Fruit fly (Drosophila melanogaster) whole organism, embryonic: Measurements from ENCODE around the gene Fdx1.

ENCODE experiments used
- Bdp1 ChIP-seq: fragments of 200-800 bp; sonication (Bioruptor generic); optimal IDR thresholded peaks from 3 replicates; lab custom pipeline; 2016; ENCODE audit warnings: missing biosample characterization, missing genetic modification characterization
- C15 ChIP-seq: fragments of 200-800 bp; sonication (Bioruptor generic); IDR thresholded peaks from 3 replicates; pipeline ENCODE4 v1.3.6; 2022; ENCODE audit warnings: missing biosample characterization, missing genetic modification characterization
- CG10209 ChIP-seq: fragments of 200-800 bp; sonication (Bioruptor generic); optimal IDR thresholded peaks from 3 replicates; lab custom pipeline; 2017; ENCODE audit warnings: missing biosample characterization, mild to moderate bottlenecking, missing genetic modification characterization, missing genetic modification reagents
- CG11560 ChIP-seq: fragments of 200-800 bp; sonication (Bioruptor generic); IDR thresholded peaks from 3 replicates; pipeline ENCODE4 v1.3.6; 2022; ENCODE audit warnings: missing biosample characterization, missing genetic modification characterization
- CG12236 ChIP-seq: fragments of 200-800 bp; sonication (Bioruptor generic); optimal IDR thresholded peaks from 2 replicates; lab custom pipeline; 2016; ENCODE audit warnings: missing biosample characterization, missing genetic modification characterization
- CG1233 ChIP-seq: fragments of 200-800 bp; sonication (Bioruptor generic); optimal IDR thresholded peaks from 4 replicates; lab custom pipeline; 2018; ENCODE audit warnings: missing biosample characterization, mild to moderate bottlenecking, missing genetic modification characterization
- CG13296 ChIP-seq: fragments of 200-800 bp; sonication (Bioruptor generic); optimal IDR thresholded peaks from 3 replicates; lab custom pipeline; 2018; ENCODE audit warnings: missing biosample characterization, mild to moderate bottlenecking, missing genetic modification characterization
- CG14014 ChIP-seq: fragments of 200-800 bp; sonication (Bioruptor generic); IDR thresholded peaks from 2 replicates; pipeline ENCODE4 v1.3.6; 2022; ENCODE audit warnings: missing biosample characterization, missing genetic modification characterization
- CG14441 ChIP-seq: fragments of 200-800 bp; sonication (Bioruptor generic); IDR thresholded peaks from 2 replicates; pipeline ENCODE4 v1.3.6; 2022; ENCODE audit warnings: missing biosample characterization, missing genetic modification characterization
- CG14710 ChIP-seq: fragments of 200-800 bp; sonication (Bioruptor generic); optimal IDR thresholded peaks from 3 replicates; lab custom pipeline; 2019; ENCODE audit warnings: missing biosample characterization, mild to moderate bottlenecking, missing genetic modification characterization, moderate library complexity
- CG15011 ChIP-seq: fragments of 200-800 bp; sonication (Bioruptor generic); optimal IDR thresholded peaks from 3 replicates; lab custom pipeline; 2018; ENCODE audit warnings: missing biosample characterization, mild to moderate bottlenecking, missing genetic modification characterization
- CG15479 ChIP-seq: fragments of 200-800 bp; sonication (Bioruptor generic); optimal IDR thresholded peaks from 3 replicates; lab custom pipeline; 2019; ENCODE audit warnings: missing biosample characterization, mild to moderate bottlenecking, missing genetic modification characterization, moderate library complexity
- CG18764 ChIP-seq: fragments of 200-800 bp; sonication (Bioruptor generic); optimal IDR thresholded peaks from 3 replicates; lab custom pipeline; 2016; ENCODE audit warnings: missing biosample characterization, missing genetic modification characterization
- CG32772 ChIP-seq: fragments of 200-800 bp; sonication (Bioruptor generic); IDR thresholded peaks from 2 replicates; pipeline ENCODE4 v1.3.6; 2022; ENCODE audit warnings: missing biosample characterization, missing genetic modification characterization
- CG4820 ChIP-seq: fragments of 200-800 bp; sonication (Bioruptor generic); optimal IDR thresholded peaks from 3 replicates; lab custom pipeline; 2016; ENCODE audit warnings: missing biosample characterization, missing genetic modification characterization
- CG6175 ChIP-seq: fragments of 200-800 bp; sonication (Bioruptor generic); IDR thresholded peaks from 3 replicates; pipeline ENCODE4 v1.3.6; 2022; ENCODE audit warnings: missing biosample characterization, missing genetic modification characterization
- CG7271 ChIP-seq: fragments of 200-800 bp; sonication (Bioruptor generic); optimal IDR thresholded peaks from 2 replicates; lab custom pipeline; 2018; ENCODE audit warnings: missing biosample characterization, mild to moderate bottlenecking, missing genetic modification characterization, moderate library complexity
- CG8290 ChIP-seq, 3 experiments: fragments of 200-800 bp; sonication (Bioruptor generic); optimal IDR thresholded peaks; 2 replicates each; lab custom pipeline; 2016 to 2019; ENCODE audit warnings: missing biosample characterization in 3 of 3, missing genetic modification characterization in 3 of 3, mild to moderate bottlenecking in 2 of 3, moderate library complexity in 1 of 3
- CHES-1-like ChIP-seq: fragments of 200-800 bp; sonication (Bioruptor generic); optimal IDR thresholded peaks from 2 replicates; lab custom pipeline; 2016; ENCODE audit warnings: missing biosample characterization, missing genetic modification characterization
- CkIIα-i1 ChIP-seq: fragments of 200-800 bp; sonication (Bioruptor generic); IDR thresholded peaks from 2 replicates; pipeline ENCODE4 v1.3.6; 2022; ENCODE audit warnings: missing biosample characterization, missing genetic modification characterization
- D19B ChIP-seq: fragments of 200-800 bp; sonication (Bioruptor generic); optimal IDR thresholded peaks from 2 replicates; lab custom pipeline; 2017; ENCODE audit warnings: missing biosample characterization, mild to moderate bottlenecking, missing genetic modification characterization
- Eip74EF ChIP-seq, 2 experiments: fragments of 200-800 bp in 1 of 2; fragments of >200 bp in 1 of 2; sonication (Bioruptor generic) in 1 of 2; optimal IDR thresholded peaks; 2 replicates each; lab custom pipeline; 2017 to 2019; ENCODE audit warnings: missing biosample characterization in 2 of 2, missing genetic modification characterization in 2 of 2, mild to moderate bottlenecking in 1 of 2, moderate library complexity in 1 of 2
- HmgD ChIP-seq: fragments of 200-800 bp; sonication (Bioruptor generic); optimal IDR thresholded peaks from 3 replicates; lab custom pipeline; 2016; ENCODE audit warnings: missing biosample characterization, missing genetic modification characterization
- HmgZ ChIP-seq: fragments of 200-800 bp; sonication (Bioruptor generic); optimal IDR thresholded peaks from 2 replicates; lab custom pipeline; 2018; ENCODE audit warnings: missing biosample characterization, mild to moderate bottlenecking, missing genetic modification characterization
- Hr51 ChIP-seq, 2 experiments: fragments of 200-800 bp; sonication (Bioruptor generic); optimal IDR thresholded peaks; 2 replicates in 1 of 2; 3 replicates in 1 of 2; lab custom pipeline; 2016 to 2018; ENCODE audit warnings: missing biosample characterization in 2 of 2, missing genetic modification characterization in 2 of 2, mild to moderate bottlenecking in 1 of 2, moderate library complexity in 1 of 2
- Hr78 ChIP-seq, 2 experiments: fragments of 200-800 bp in 1 of 2; fragments of >200 bp in 1 of 2; sonication (Bioruptor generic) in 1 of 2; optimal IDR thresholded peaks; 2 replicates each; lab custom pipeline; 2017 to 2019; ENCODE audit warnings: missing biosample characterization in 2 of 2, missing genetic modification characterization in 2 of 2, mild to moderate bottlenecking in 1 of 2, moderate library complexity in 1 of 2
- Lim3 ChIP-seq: fragments of 200-800 bp; sonication (Bioruptor generic); IDR thresholded peaks from 2 replicates; pipeline ENCODE4 v1.3.6; 2022; ENCODE audit warnings: missing biosample characterization, missing genetic modification characterization
- Meics ChIP-seq: fragments of 200-800 bp; sonication (Bioruptor generic); optimal IDR thresholded peaks from 2 replicates; lab custom pipeline; 2017; ENCODE audit warnings: missing biosample characterization, mild to moderate bottlenecking, missing genetic modification characterization
- Ssrp ChIP-seq: fragments of 200-800 bp; sonication (Bioruptor generic); optimal IDR thresholded peaks from 2 replicates; lab custom pipeline; 2018; ENCODE audit warnings: missing biosample characterization, mild to moderate bottlenecking, missing genetic modification characterization, moderate library complexity
- Tbp ChIP-seq: fragments of >200 bp; optimal IDR thresholded peaks from 2 replicates; lab custom pipeline; 2018; ENCODE audit warnings: missing biosample characterization, missing genetic modification characterization
- abd-A ChIP-seq: fragments of 200-800 bp; sonication (Bioruptor generic); optimal IDR thresholded peaks from 3 replicates; lab custom pipeline; 2019; ENCODE audit warnings: missing biosample characterization, mild to moderate bottlenecking, missing genetic modification characterization, moderate library complexity
- bbx ChIP-seq: fragments of 200-800 bp; sonication (Bioruptor generic); IDR thresholded peaks from 2 replicates; pipeline ENCODE4 v1.3.6; 2022; ENCODE audit warnings: missing biosample characterization, missing genetic modification characterization; ENCODE audit not compliant: partially characterized antibody
- chif ChIP-seq, 2 experiments: fragments of 200-800 bp; sonication (Bioruptor generic); optimal IDR thresholded peaks; 3 replicates each; lab custom pipeline; 2016; ENCODE audit warnings: missing biosample characterization in 2 of 2, missing genetic modification characterization in 2 of 2
- chm ChIP-seq: fragments of 200-800 bp; sonication (Bioruptor generic); IDR thresholded peaks from 2 replicates; pipeline ENCODE4 v1.3.6; 2022; ENCODE audit warnings: missing biosample characterization, missing genetic modification characterization
- disco-r ChIP-seq: fragments of 200-800 bp; sonication (Bioruptor generic); optimal IDR thresholded peaks from 2 replicates; lab custom pipeline; 2016; ENCODE audit warnings: missing biosample characterization, missing genetic modification characterization
- ftz-f1 ChIP-seq: fragments of 200-800 bp; sonication (Bioruptor generic); optimal IDR thresholded peaks from 2 replicates; lab custom pipeline; 2016; ENCODE audit warnings: missing biosample characterization, missing genetic modification characterization
- fu2 ChIP-seq: fragments of 200-800 bp; sonication (Bioruptor generic); optimal IDR thresholded peaks from 2 replicates; lab custom pipeline; 2016; ENCODE audit warnings: missing biosample characterization, missing genetic modification characterization
- gce ChIP-seq: fragments of 200-800 bp; sonication (Bioruptor generic); IDR thresholded peaks from 3 replicates; pipeline ENCODE4 v1.3.6; 2022; ENCODE audit warnings: missing biosample characterization, missing genetic modification characterization
- lab ChIP-seq: fragments of 200-800 bp; sonication (Bioruptor generic); optimal IDR thresholded peaks from 3 replicates; lab custom pipeline; 2017; ENCODE audit warnings: missing biosample characterization, missing genetic modification characterization, mild to moderate bottlenecking, moderate library complexity, missing genetic modification reagents
- lbe ChIP-seq: fragments of 200-800 bp; sonication (Bioruptor generic); optimal IDR thresholded peaks from 2 replicates; lab custom pipeline; 2016; ENCODE audit warnings: missing biosample characterization, mild to moderate bottlenecking, missing genetic modification characterization
- lmd ChIP-seq: fragments of 200-800 bp; sonication (Bioruptor generic); IDR thresholded peaks from 2 replicates; pipeline ENCODE4 v1.3.6; 2022; ENCODE audit warnings: missing biosample characterization, missing genetic modification characterization
- phol ChIP-seq: fragments of 200-800 bp; sonication (Bioruptor generic); optimal IDR thresholded peaks from 3 replicates; lab custom pipeline; 2018; ENCODE audit warnings: missing biosample characterization, mild to moderate bottlenecking, missing genetic modification characterization, moderate library complexity
- sc ChIP-seq, 3 experiments: fragments of >200 bp in 2 of 3; fragments of 200-800 bp in 1 of 3; sonication (Bioruptor generic) in 1 of 3; optimal IDR thresholded peaks; 2 replicates in 2 of 3; 3 replicates in 1 of 3; lab custom pipeline; 2017; ENCODE audit warnings: mild to moderate bottlenecking in 1 of 3, missing biosample characterization in 1 of 3, missing genetic modification characterization in 1 of 3, missing genetic modification reagents in 1 of 3
- scrt ChIP-seq: fragments of 200-800 bp; sonication (Bioruptor generic); optimal IDR thresholded peaks from 2 replicates; lab custom pipeline; 2018; ENCODE audit warnings: missing biosample characterization, mild to moderate bottlenecking, missing genetic modification characterization, moderate library complexity
- sqz ChIP-seq: fragments of 200-800 bp; sonication (Bioruptor generic); optimal IDR thresholded peaks from 3 replicates; lab custom pipeline; 2018; ENCODE audit warnings: missing biosample characterization, mild to moderate bottlenecking, missing genetic modification characterization
- tio ChIP-seq: fragments of 200-800 bp; sonication (Bioruptor generic); optimal IDR thresholded peaks from 2 replicates; lab custom pipeline; 2017; ENCODE audit warnings: missing biosample characterization, missing genetic modification characterization, inconsistent platforms
- ttk ChIP-seq: fragments of 200-800 bp; sonication (Bioruptor generic); IDR thresholded peaks from 2 replicates; pipeline ENCODE4 v2.1.2; 2022; ENCODE audit warnings: missing biosample characterization, missing genetic modification characterization
- wor ChIP-seq: fragments of 200-800 bp; sonication (Bioruptor generic); IDR thresholded peaks from 2 replicates; pipeline ENCODE4 v1.3.6; 2022; ENCODE audit warnings: missing biosample characterization, missing genetic modification characterization

Gene Fdx1

DNA sequence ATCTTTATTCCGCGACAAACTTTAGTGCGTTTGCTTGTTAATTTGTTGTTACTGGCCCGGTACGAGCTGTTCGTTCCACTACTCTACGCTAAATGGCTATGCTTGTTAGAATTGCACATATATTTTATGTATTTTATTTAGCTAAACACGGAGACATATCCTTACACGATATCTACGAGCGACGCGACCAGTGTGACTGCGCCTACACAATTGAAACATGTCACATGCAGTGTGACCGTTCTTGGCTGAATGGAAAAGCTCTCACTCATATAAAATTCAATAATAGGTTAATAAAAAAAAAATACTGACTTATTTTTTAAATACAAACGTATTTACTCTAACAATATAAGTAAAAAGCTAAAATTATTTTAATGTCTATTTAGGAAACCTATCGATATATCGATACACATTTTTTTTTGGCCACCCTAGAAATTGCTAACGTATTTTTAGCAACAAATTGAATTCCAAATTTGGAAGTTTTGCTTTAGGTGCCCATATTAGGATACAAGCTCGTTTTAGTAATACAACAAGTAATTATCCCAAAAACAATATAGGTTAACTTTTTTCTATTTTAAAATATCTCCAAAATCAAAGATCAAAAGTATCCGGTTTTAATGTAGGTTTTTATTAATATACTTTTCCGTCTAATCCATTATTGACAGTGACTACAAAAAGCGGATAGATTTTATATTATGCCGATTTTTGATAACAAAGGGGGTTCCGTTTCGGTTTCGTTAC is 28.1 kb upstream of the Fdx1 start, which contains the start of gene CG4080 (continued):
- TF ChIP-seq sc (optimal IDR thresholded peaks at IDR 0.05; lab: Kevin White, UChicago): no peak
- no peak for TF ChIP-seq sc (GFP tag; optimal IDR thresholded peaks at IDR 0.05; lab: Kevin White, UChicago)
- peak; percentile 72 for TF ChIP-seq bbx (GFP tag; lab: Robert Waterston, UW)
- peak; percentile 3 for TF ChIP-seq abd-A (tag; lab: Kevin White, UChicago)
- no peak for TF ChIP-seq Eip74EF (GFP tag; optimal IDR thresholded peaks at IDR 0.05; lab: Kevin White, UChicago)
- TF ChIP-seq Meics (GFP tag; lab: Kevin White, UChicago): no peak
- peak; percentile 63 for TF ChIP-seq lbe (GFP tag; lab: Kevin White, UChicago)
- no peak for TF ChIP-seq CkIIα-i1
- 0 out of 3 replicates have a peak, but pooled peaks have one; percentile 5 for TF ChIP-seq gce (GFP tag; lab: Robert Waterston, UW)
- TF ChIP-seq CG10209 (GFP tag; lab: Kevin White, UChicago): no peak
- TF ChIP-seq Hr78 (GFP tag; optimal IDR thresholded peaks at IDR 0.05; lab: Kevin White, UChicago): no peak
- TF ChIP-seq ftz-f1 (GFP tag; lab: Kevin White, UChicago): no peak
- TF ChIP-seq CG14014 (GFP tag; lab: Robert Waterston, UW): peak; percentile 47; the same call in 1 of the 2 replicates
- no peak for TF ChIP-seq tio (GFP tag; lab: Kevin White, UChicago)
- TF ChIP-seq scrt: peak; percentile 46
- TF ChIP-seq CG15011 (GFP tag; lab: Kevin White, UChicago): no peak
- TF ChIP-seq C15 (GFP tag; lab: Robert Waterston, UW): no peak
- TF ChIP-seq lmd: no peak
- TF ChIP-seq CG8290 (GFP tag; optimal IDR thresholded peaks at IDR 0.05; lab: Kevin White, UChicago): peak; percentile 22
- peak; percentile 32 to 36 for TF ChIP-seq CG8290 (tag; optimal IDR thresholded peaks at IDR 0.05; lab: Kevin White, UChicago)
- TF ChIP-seq disco-r (GFP tag; lab: Kevin White, UChicago): peak; percentile 8
- TF ChIP-seq CHES-1-like: no peak
- no peak for TF ChIP-seq Tbp (GFP tag; lab: Kevin White, UChicago)
- TF ChIP-seq CG32772 (GFP tag; lab: Robert Waterston, UW): no peak
- no peak for TF ChIP-seq HmgD (GFP tag; lab: Kevin White, UChicago)
- no peak for TF ChIP-seq CG15479 (GFP tag; lab: Kevin White, UChicago)
- no peak for TF ChIP-seq CG6175
- no peak for TF ChIP-seq wor (GFP tag; lab: Robert Waterston, UW)
- no peak for TF ChIP-seq CG1233 (GFP tag; lab: Kevin White, UChicago)
- TF ChIP-seq CG7271 (tag; lab: Kevin White, UChicago): no peak
- no peak for TF ChIP-seq CG11560 (tag; lab: Robert Waterston, UW)
- peak; percentile 55 for TF ChIP-seq phol (tag; lab: Kevin White, UChicago)
- peak; percentile 63 for TF ChIP-seq HmgZ
- TF ChIP-seq chif (GFP tag; optimal IDR thresholded peaks at IDR 0.05; lab: Kevin White, UChicago): peak in 1 of 2 experiments; percentile 34
- peak; percentile 80 for TF ChIP-seq CG14710
- TF ChIP-seq chm (GFP tag; lab: Robert Waterston, UW): peak; percentile 13; the same call in 1 of the 2 replicates
- TF ChIP-seq Lim3: no peak
- TF ChIP-seq CG18764 (GFP tag; lab: Kevin White, UChicago): no peak
- no peak for TF ChIP-seq CG12236 (GFP tag; lab: Kevin White, UChicago)
- TF ChIP-seq ttk: no peak
- no peak for TF ChIP-seq CG13296 (GFP tag; lab: Kevin White, UChicago)
- TF ChIP-seq CG4820 (GFP tag; lab: Kevin White, UChicago): no peak
- TF ChIP-seq lab: peak; percentile 55
- no peak for TF ChIP-seq Hr51 (GFP tag; optimal IDR thresholded peaks at IDR 0.05; lab: Kevin White, UChicago)
- no peak for TF ChIP-seq D19B (GFP tag; lab: Kevin White, UChicago)
- TF ChIP-seq sqz (GFP tag; lab: Kevin White, UChicago): peak; percentile 32
- no peak for TF ChIP-seq fu2 (GFP tag; lab: Kevin White, UChicago)
- TF ChIP-seq Bdp1 (GFP tag; lab: Kevin White, UChicago): no peak
- no peak for TF ChIP-seq CG14441 (GFP tag; lab: Robert Waterston, UW)
- TF ChIP-seq Ssrp (tag; lab: Kevin White, UChicago): no peak
